Fruit fly (Drosophila melanogaster): ENCODE measurements around the gene CG7131.

DNA sequence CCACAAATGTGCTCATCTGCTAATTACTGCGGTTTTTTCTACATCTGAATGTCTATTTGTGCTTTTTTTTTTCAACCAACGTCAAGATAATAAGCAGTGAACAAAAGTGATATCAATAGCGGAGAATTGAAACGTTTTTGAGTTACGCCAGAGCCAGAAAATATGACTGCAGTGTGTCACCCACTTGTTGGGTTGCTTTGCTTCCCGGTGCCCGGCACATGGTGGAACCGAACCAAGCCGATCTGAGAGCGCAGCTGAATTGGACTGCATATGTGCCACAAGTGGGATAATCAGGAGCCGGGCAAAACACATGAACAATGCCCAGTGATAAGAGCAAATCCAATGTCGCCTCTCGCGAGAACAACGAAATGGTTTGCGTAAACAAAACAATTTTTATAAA, 3.8 kb upstream of the CG7131 start:
- TF ChIP-seq CG1620 (GFP tag; optimal IDR thresholded peaks at IDR 0.05) (no peak), CG11617 (GFP tag; optimal IDR thresholded peaks at IDR 0.05) (no peak), CG14711 (tag; optimal IDR thresholded peaks at IDR 0.05) (no peak), CG12768 (GFP tag; optimal IDR thresholded peaks at IDR 0.05) (no peak), CG7045 (GFP tag; optimal IDR thresholded peaks at IDR 0.05) (no peak), CG7101 (tag; optimal IDR thresholded peaks at IDR 0.05) (no peak), CG5204 (GFP tag; optimal IDR thresholded peaks at IDR 0.05) (no peak), tj (GFP tag; optimal IDR thresholded peaks at IDR 0.05) (no peak), Clk (GFP tag; optimal IDR thresholded peaks at IDR 0.05) (no peak)
